Worm (Caenorhabditis elegans) whole organism, young adult: ENCODE data around the gene exc-13.

Experiments
- F49E8.2 ChIP-seq: sonication (generic microtip); optimal IDR thresholded peaks from 3 replicates; lab custom pipeline; 2017; ENCODE audit warnings: missing genetic modification characterization, mild to moderate bottlenecking, missing compliant biosample characterization, antibody characterized with exemption, moderate library complexity; ENCODE audit not compliant: insufficient read depth
- ceh-91 ChIP-seq: fragments of 200-800 bp; sonication (Bioruptor generic); IDR thresholded peaks from 2 replicates; pipeline ENCODE4 v1.3.6; 2022; ENCODE audit warnings: missing genetic modification reagents, missing genetic modification characterization, missing compliant biosample characterization
- nfya-1 ChIP-seq: sonication (generic microtip); optimal IDR thresholded peaks from 2 replicates; lab custom pipeline; 2017; ENCODE audit warnings: antibody characterized with exemption, missing compliant biosample characterization, missing genetic modification characterization, borderline replicate concordance; ENCODE audit not compliant: insufficient read depth

DNA sequence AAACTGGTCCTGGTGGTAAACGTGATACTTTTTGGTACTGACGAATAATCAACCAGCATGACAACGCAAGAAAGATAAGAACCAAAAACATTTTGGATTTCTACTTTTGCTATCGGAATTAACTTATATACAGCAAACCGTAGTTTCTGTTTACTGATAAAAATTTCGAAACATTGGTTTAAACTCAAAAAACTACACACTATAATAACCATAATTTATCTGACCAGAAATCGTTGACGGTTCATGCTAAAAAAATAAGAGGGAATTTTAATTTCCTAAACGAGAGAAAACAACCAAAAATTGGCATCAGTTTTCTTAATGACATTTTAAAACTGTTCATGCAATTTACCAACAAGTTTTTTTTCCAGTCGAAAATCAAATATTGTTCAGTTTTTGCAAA is 3.4 kb upstream of the exc-13 start, which contains the start of gene cyp-35A1:
- TF ChIP-seq nfya-1 (tag; lab: Kevin White, UChicago) = no peak
- no peak for TF ChIP-seq F49E8.2 (tag; lab: Kevin White, UChicago)
- no peak for TF ChIP-seq ceh-91 (GFP tag; lab: Robert Waterston, UW)
